Worm (Caenorhabditis elegans) whole organism, young adult: ENCODE data around the gene let-756.
A peak's percentile ranks its signal among the peaks of the same experiment; 100 is the strongest.

Experiments
- B0261.1 ChIP-seq: sonication (generic microtip); optimal IDR thresholded peaks from 2 replicates; lab custom pipeline; 2016; ENCODE audit warnings: mild to moderate bottlenecking, missing genetic modification characterization, moderate library complexity, missing compliant biosample characterization
- C06A6.2 ChIP-seq: fragments of 200-800 bp; sonication (Bioruptor generic); conservative IDR thresholded peaks from 2 replicates; pipeline ENCODE4 v1.3.6; 2022; ENCODE audit warnings: missing genetic modification characterization, missing compliant biosample characterization
- D2030.7 ChIP-seq: fragments of 200-800 bp; sonication (Bioruptor generic); IDR thresholded peaks from 2 replicates; pipeline ENCODE4 v1.3.6; 2022; ENCODE audit warnings: missing genetic modification reagents, missing genetic modification characterization, missing compliant biosample characterization
- F57A8.1 ChIP-seq: fragments of 200-800 bp; sonication (Bioruptor generic); optimal IDR thresholded peaks from 2 replicates; lab custom pipeline; 2018; ENCODE audit warnings: mild to moderate bottlenecking, missing genetic modification characterization, moderate library complexity, missing compliant biosample characterization
- K12H6.12 ChIP-seq: fragments of 200-800 bp; sonication (Bioruptor generic); optimal IDR thresholded peaks from 2 replicates; lab custom pipeline; 2018; ENCODE audit warnings: mild to moderate bottlenecking, missing genetic modification characterization, missing compliant biosample characterization
- T07F8.4 ChIP-seq: sonication (generic microtip); optimal IDR thresholded peaks from 2 replicates; lab custom pipeline; 2016; ENCODE audit warnings: mild to moderate bottlenecking, missing genetic modification characterization, moderate library complexity, missing compliant biosample characterization
- Y53F4B.3 ChIP-seq: fragments of 200-800 bp; sonication (Bioruptor generic); IDR thresholded peaks from 2 replicates; pipeline ENCODE4 v1.3.6; 2022; ENCODE audit warnings: missing genetic modification reagents, missing genetic modification characterization, missing compliant biosample characterization
- Y67H2A.10 ChIP-seq: fragments of 200-800 bp; sonication (Bioruptor generic); conservative IDR thresholded peaks from 2 replicates; pipeline ENCODE4 v1.3.6; 2022; ENCODE audit warnings: missing genetic modification reagents, missing genetic modification characterization, missing compliant biosample characterization
- Y95B8A.8 ChIP-seq: fragments of 200-800 bp; sonication (Bioruptor generic); IDR thresholded peaks from 2 replicates; pipeline ENCODE4 v1.3.6; 2022; ENCODE audit warnings: missing genetic modification reagents, missing genetic modification characterization, missing compliant biosample characterization
- ama-1 ChIP-seq, 3 experiments: fragments of 150-350 bp in 1 of 3; sonication (generic microtip) in 2 of 3; optimal IDR thresholded peaks; 2 replicates each; lab custom pipeline; 2014 to 2018; ENCODE audit warnings: missing biosample characterization in 2 of 3, missing genetic modification characterization in 2 of 3, missing genetic modification reagents in 2 of 3
- atf-7 ChIP-seq: sonication (generic microtip); optimal IDR thresholded peaks from 2 replicates; lab custom pipeline; 2017; ENCODE audit warnings: mild to moderate bottlenecking, missing genetic modification characterization, missing compliant biosample characterization
- cebp-1 ChIP-seq, 2 experiments: fragments of 200-800 bp in 1 of 2; sonication (Bioruptor generic) in 1 of 2; sonication (generic microtip) in 1 of 2; IDR thresholded peaks in 1 of 2; optimal IDR thresholded peaks in 1 of 2; 2 replicates each; pipeline versions ENCODE4 v1.3.6 to Lab custom; 2017 to 2022; ENCODE audit warnings: missing compliant biosample characterization in 2 of 2, missing genetic modification characterization in 2 of 2, mild to moderate bottlenecking in 1 of 2, missing genetic modification reagents in 1 of 2, moderate library complexity in 1 of 2
- ceh-100 ChIP-seq: fragments of 200-800 bp; sonication (Bioruptor generic); IDR thresholded peaks from 2 replicates; pipeline ENCODE4 v1.3.6; 2022; ENCODE audit warnings: missing genetic modification reagents, missing genetic modification characterization, missing compliant biosample characterization
- chd-7 ChIP-seq: sonication (generic microtip); optimal IDR thresholded peaks from 2 replicates; lab custom pipeline; 2016; ENCODE audit warnings: mild to moderate bottlenecking, missing genetic modification characterization, moderate library complexity, missing compliant biosample characterization
- die-1 ChIP-seq: sonication (generic microtip); optimal IDR thresholded peaks from 2 replicates; lab custom pipeline; 2016; ENCODE audit warnings: missing genotype, mild to moderate bottlenecking, missing genetic modification characterization, missing compliant biosample characterization
- efl-1 ChIP-seq: fragments of 150-350 bp; optimal IDR thresholded peaks from 2 replicates; lab custom pipeline; 2014; ENCODE audit warnings: missing biosample characterization, missing genetic modification reagents, missing genetic modification characterization
- egrh-3 ChIP-seq: fragments of 200-800 bp; sonication (Bioruptor generic); IDR thresholded peaks from 2 replicates; pipeline ENCODE4 v1.3.6; 2022; ENCODE audit warnings: missing genetic modification reagents, missing genetic modification characterization, missing compliant biosample characterization
- ekl-4 ChIP-seq: fragments of 200-800 bp; sonication (Bioruptor generic); IDR thresholded peaks from 2 replicates; pipeline ENCODE4 v1.3.6; 2022; ENCODE audit warnings: missing genetic modification reagents, missing genetic modification characterization, missing compliant biosample characterization
- fkh-3 ChIP-seq: sonication (generic microtip); optimal IDR thresholded peaks from 2 replicates; lab custom pipeline; 2016; ENCODE audit warnings: mild to moderate bottlenecking, missing genetic modification characterization, missing compliant biosample characterization
- hlh-26 ChIP-seq: fragments of 200-800 bp; sonication (Bioruptor generic); conservative IDR thresholded peaks from 2 replicates; pipeline ENCODE4 v1.3.6; 2022; ENCODE audit warnings: missing genetic modification reagents, missing genetic modification characterization, missing compliant biosample characterization
- hsf-1 ChIP-seq: fragments of 200-800 bp; sonication (Bioruptor generic); IDR thresholded peaks from 2 replicates; pipeline ENCODE4 v1.3.6; 2022; ENCODE audit warnings: missing genetic modification reagents, missing genetic modification characterization, missing compliant biosample characterization
- let-607 ChIP-seq, 2 experiments: fragments of 200-800 bp in 1 of 2; sonication (Bioruptor generic) in 1 of 2; sonication (generic microtip) in 1 of 2; optimal IDR thresholded peaks; 2 replicates each; lab custom pipeline; 2016 to 2018; ENCODE audit warnings: mild to moderate bottlenecking in 2 of 2, missing compliant biosample characterization in 2 of 2, missing genetic modification characterization in 2 of 2, moderate library complexity in 2 of 2, missing genotype in 1 of 2
- lin-26 ChIP-seq: fragments of 200-800 bp; sonication (Bioruptor generic); IDR thresholded peaks from 2 replicates; pipeline ENCODE4 v1.3.6; 2022; ENCODE audit warnings: missing genetic modification reagents, missing genetic modification characterization, missing compliant biosample characterization
- lin-35 ChIP-seq, 3 experiments: fragments of 150-350 bp in 2 of 3; sonication (generic microtip) in 1 of 3; optimal IDR thresholded peaks; 2 replicates each; lab custom pipeline; 2014 to 2018; ENCODE audit warnings: missing biosample characterization in 3 of 3, missing genetic modification characterization in 3 of 3, missing genetic modification reagents in 3 of 3
- lsl-1 ChIP-seq: fragments of 200-800 bp; sonication (Bioruptor generic); optimal IDR thresholded peaks from 2 replicates; lab custom pipeline; 2018; ENCODE audit warnings: mild to moderate bottlenecking, missing genetic modification characterization, moderate library complexity, missing compliant biosample characterization
- lsy-27 ChIP-seq: sonication (generic microtip); optimal IDR thresholded peaks from 2 replicates; lab custom pipeline; 2017; ENCODE audit warnings: missing genetic modification characterization, mild to moderate bottlenecking, missing compliant biosample characterization, antibody characterized with exemption, missing genotype, borderline replicate concordance; ENCODE audit not compliant: insufficient read depth
- madf-3 ChIP-seq: fragments of 200-800 bp; sonication (Bioruptor generic); IDR thresholded peaks from 2 replicates; pipeline ENCODE4 v1.3.6; 2022; ENCODE audit warnings: missing genetic modification reagents, missing genetic modification characterization, missing compliant biosample characterization
- mxl-1 ChIP-seq: sonication (generic microtip); optimal IDR thresholded peaks from 2 replicates; lab custom pipeline; 2016; ENCODE audit warnings: missing genetic modification characterization, missing compliant biosample characterization
- nfyb-1 ChIP-seq: fragments of 200-800 bp; sonication (Bioruptor generic); IDR thresholded peaks from 2 replicates; pipeline ENCODE4 v1.3.6; 2022; ENCODE audit warnings: missing genetic modification reagents, missing genetic modification characterization, missing compliant biosample characterization
- nhr-179 ChIP-seq: sonication (generic microtip); optimal IDR thresholded peaks from 2 replicates; lab custom pipeline; 2016; ENCODE audit warnings: mild to moderate bottlenecking, missing genetic modification characterization, missing compliant biosample characterization
- nhr-27 ChIP-seq: fragments of 200-800 bp; sonication (Bioruptor generic); optimal IDR thresholded peaks from 2 replicates; lab custom pipeline; 2018; ENCODE audit warnings: mild to moderate bottlenecking, missing genetic modification characterization, moderate library complexity, missing compliant biosample characterization
- nhr-80 ChIP-seq: sonication (generic microtip); optimal IDR thresholded peaks from 2 replicates; lab custom pipeline; 2016; ENCODE audit warnings: missing genetic modification characterization, missing compliant biosample characterization
- snpc-4 ChIP-seq, 5 experiments: fragments of 150-350 bp in 1 of 5; sonication (generic microtip) in 4 of 5; optimal IDR thresholded peaks; 2 replicates each; lab custom pipeline; 2014 to 2018; ENCODE audit warnings: missing genetic modification characterization in 5 of 5, missing biosample characterization in 3 of 5, antibody characterized with exemption in 2 of 5, mild to moderate bottlenecking in 2 of 5, missing compliant biosample characterization in 2 of 5, missing genotype in 2 of 5, moderate library complexity in 2 of 5, missing genetic modification reagents in 1 of 5
- somi-1 ChIP-seq: fragments of 200-800 bp; sonication (Bioruptor generic); optimal IDR thresholded peaks from 2 replicates; lab custom pipeline; 2018; ENCODE audit warnings: mild to moderate bottlenecking, missing genetic modification characterization, missing compliant biosample characterization
- unc-130 ChIP-seq: sonication (generic microtip); optimal IDR thresholded peaks from 2 replicates; lab custom pipeline; 2016; ENCODE audit warnings: missing genetic modification reagents, missing genetic modification characterization, missing compliant biosample characterization
- ztf-22 ChIP-seq: fragments of 200-800 bp; sonication (Bioruptor generic); optimal IDR thresholded peaks from 2 replicates; lab custom pipeline; 2018; ENCODE audit warnings: mild to moderate bottlenecking, missing genetic modification characterization, moderate library complexity, missing compliant biosample characterization
- ztf-25 ChIP-seq: fragments of 200-800 bp; sonication (Bioruptor generic); IDR thresholded peaks from 2 replicates; pipeline ENCODE4 v1.3.6; 2022; ENCODE audit warnings: missing genetic modification reagents, missing genetic modification characterization, missing compliant biosample characterization
- ztf-26 ChIP-seq: sonication (generic microtip); optimal IDR thresholded peaks from 2 replicates; lab custom pipeline; 2017; ENCODE audit warnings: missing genetic modification characterization, missing compliant biosample characterization
- ztf-6 ChIP-seq: fragments of 200-800 bp; sonication (Bioruptor generic); IDR thresholded peaks from 2 replicates; pipeline ENCODE4 v1.3.6; 2022; ENCODE audit warnings: missing genetic modification reagents, missing genetic modification characterization, missing compliant biosample characterization

let-756 gene

DNA sequence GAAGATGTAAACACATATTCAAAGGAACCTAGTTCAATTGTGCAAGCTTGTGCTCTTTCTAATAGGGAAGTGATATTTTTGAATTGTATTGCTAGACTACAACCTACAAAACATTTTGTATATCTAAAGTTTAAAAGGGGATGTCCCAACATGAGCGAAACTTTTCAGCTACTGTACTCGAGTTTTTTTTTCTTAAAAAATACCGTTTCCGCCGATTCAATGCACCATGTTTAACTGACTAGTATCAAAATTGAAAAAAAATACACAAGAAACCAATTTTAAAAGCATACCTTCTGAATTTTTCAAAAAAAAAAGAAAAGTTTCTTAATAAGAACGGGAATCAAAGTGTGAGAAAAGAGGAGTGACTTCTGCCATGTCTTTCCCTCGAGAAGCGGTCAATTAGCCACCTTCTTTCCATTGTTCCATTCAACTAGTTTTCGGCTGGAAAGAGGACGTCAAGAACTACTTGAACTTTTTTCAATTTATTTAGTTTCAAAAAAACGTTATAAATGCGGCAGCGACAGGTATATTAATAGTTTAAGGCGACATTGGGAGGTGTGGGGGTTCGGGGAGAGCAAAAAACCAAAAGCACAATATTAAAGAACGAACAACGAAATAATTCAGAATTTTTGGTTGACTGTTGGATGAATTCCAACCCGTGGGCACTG lies 8.5 kb downstream of the let-756 start, which contains the start of gene nas-4 (continued):
- TF ChIP-seq nhr-27 (tag; lab: Kevin White, UChicago) = no peak
- 0 out of 2 replicates have a peak, but pooled peaks have one; percentile 38 for TF ChIP-seq cebp-1 (GFP tag; IDR thresholded peaks at IDR 0.05; lab: Robert Waterston, UW)
- peak; percentile 71 for TF ChIP-seq cebp-1 (tag; optimal IDR thresholded peaks at IDR 0.05; lab: Kevin White, UChicago)
- TF ChIP-seq ekl-4 (GFP tag; lab: Robert Waterston, UW) = 0 out of 2 replicates have a peak, but pooled peaks have one; percentile 12
- TF ChIP-seq atf-7 (tag; lab: Kevin White, UChicago) = peak; percentile 6
- TF ChIP-seq mxl-1 (tag; lab: Kevin White, UChicago) = no peak

ce11 chrIII:6418254-6418653 lies 11.3 kb downstream of the let-756 start:
- TF ChIP-seq T07F8.4 (tag; lab: Kevin White, UChicago) = no peak
- no peak for TF ChIP-seq snpc-4 (GFP tag; optimal IDR thresholded peaks at IDR 0.05; lab: Kevin White, UChicago)
- TF ChIP-seq snpc-4 (tag; optimal IDR thresholded peaks at IDR 0.05; lab: Kevin White, UChicago) = no peak
- TF ChIP-seq ama-1 (optimal IDR thresholded peaks at IDR 0.05; lab: Kevin White, UChicago) = no peak
- TF ChIP-seq ama-1 (GFP tag; optimal IDR thresholded peaks at IDR 0.05; lab: Kevin White, UChicago) = no peak
- TF ChIP-seq hlh-26 (GFP tag; lab: Robert Waterston, UW) = no peak
- 0 out of 2 replicates have a peak, but pooled peaks have one; percentile 18 for TF ChIP-seq madf-3 (GFP tag; lab: Robert Waterston, UW)
- 0 out of 2 replicates have a peak, but pooled peaks have one; percentile 35 for TF ChIP-seq hsf-1
- peak; percentile 41 for TF ChIP-seq ztf-26 (tag; lab: Kevin White, UChicago)
- no peak for TF ChIP-seq fkh-3
- no peak for TF ChIP-seq C06A6.2 (GFP tag; lab: Robert Waterston, UW)
- TF ChIP-seq nfyb-1 (GFP tag; lab: Robert Waterston, UW) = 0 out of 2 replicates have a peak, but pooled peaks have one; percentile 6

- TF ChIP-seq nhr-80 (tag; lab: Kevin White, UChicago) (peak; percentile 12), egrh-3 (GFP tag; lab: Robert Waterston, UW) (no peak), unc-130 (no peak), atf-7 (tag; lab: Kevin White, UChicago) (no peak), lin-26 (GFP tag; lab: Robert Waterston, UW) (0 out of 2 replicates have a peak, but pooled peaks have one; percentile 23), lsl-1 (no peak), nhr-27 (tag; lab: Kevin White, UChicago) (no peak), F57A8.1 (no peak), chd-7 (no peak), D2030.7 (GFP tag; lab: Robert Waterston, UW) (no peak), ztf-22 (GFP tag; lab: Kevin White, UChicago) (no peak), Y95B8A.8 (GFP tag; lab: Robert Waterston, UW) (no peak), let-607 (tag; optimal IDR thresholded peaks at IDR 0.05; lab: Kevin White, UChicago) (no peak), Y53F4B.3 (GFP tag; lab: Robert Waterston, UW) (no peak)
Measured at ce11 chrIII:6419409-6419944, 12.5 kb downstream of the let-756 start, which contains the start of gene atgl-1. Gene atgl-1 (minus strand): TSS chrIII:6419459.

DNA sequence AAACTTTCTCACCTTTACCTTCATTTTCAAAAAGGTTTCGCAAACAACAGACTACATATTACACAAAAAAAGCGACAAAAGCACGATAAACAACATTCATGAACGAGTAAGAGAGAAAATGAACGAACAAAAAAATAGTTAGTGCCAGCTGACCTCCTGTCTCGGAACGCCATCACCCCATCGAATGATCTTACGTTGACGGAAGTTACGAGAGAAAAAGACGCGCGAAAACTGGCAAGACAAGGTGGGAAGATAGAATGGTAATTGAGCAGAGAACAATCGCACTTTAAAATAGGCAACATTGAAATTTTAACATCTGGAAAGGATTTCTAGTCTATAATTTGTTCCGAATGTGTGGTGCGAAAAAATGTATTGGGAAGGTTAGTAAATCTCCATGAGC lies 13.3 kb downstream of the let-756 start:
- TF ChIP-seq nhr-179 = no peak
- no peak for TF ChIP-seq ceh-100 (GFP tag; lab: Robert Waterston, UW)
- peak; percentile 2 for TF ChIP-seq ama-1 (optimal IDR thresholded peaks at IDR 0.05; lab: Kevin White, UChicago)
- TF ChIP-seq ama-1 (GFP tag; optimal IDR thresholded peaks at IDR 0.05; lab: Kevin White, UChicago) = no peak
- TF ChIP-seq lin-35 (GFP tag; optimal IDR thresholded peaks at IDR 0.05; lab: Kevin White, UChicago) = no peak
- TF ChIP-seq somi-1 (GFP tag; lab: Kevin White, UChicago) = peak; percentile 18
- TF ChIP-seq K12H6.12 (tag; lab: Kevin White, UChicago) = no peak
- no peak for TF ChIP-seq chd-7
- TF ChIP-seq Y67H2A.10 = no peak
- no peak for TF ChIP-seq efl-1 (GFP tag; lab: Kevin White, UChicago)
- no peak for TF ChIP-seq ztf-6 (GFP tag; lab: Robert Waterston, UW)
- no peak for TF ChIP-seq ztf-25 (GFP tag; lab: Robert Waterston, UW)
- TF ChIP-seq fkh-3 = no peak
- TF ChIP-seq lsy-27 (tag; lab: Kevin White, UChicago) = no peak
- TF ChIP-seq die-1 (tag; lab: Kevin White, UChicago) = no peak
- TF ChIP-seq lin-26 (GFP tag; lab: Robert Waterston, UW) = 0 out of 2 replicates have a peak, but pooled peaks have one; percentile 25
- TF ChIP-seq B0261.1 (tag; lab: Kevin White, UChicago) = no peak
